Worm (Caenorhabditis elegans): ENCODE data around the gene F28B4.1.

F28B4.1 gene

DNA sequence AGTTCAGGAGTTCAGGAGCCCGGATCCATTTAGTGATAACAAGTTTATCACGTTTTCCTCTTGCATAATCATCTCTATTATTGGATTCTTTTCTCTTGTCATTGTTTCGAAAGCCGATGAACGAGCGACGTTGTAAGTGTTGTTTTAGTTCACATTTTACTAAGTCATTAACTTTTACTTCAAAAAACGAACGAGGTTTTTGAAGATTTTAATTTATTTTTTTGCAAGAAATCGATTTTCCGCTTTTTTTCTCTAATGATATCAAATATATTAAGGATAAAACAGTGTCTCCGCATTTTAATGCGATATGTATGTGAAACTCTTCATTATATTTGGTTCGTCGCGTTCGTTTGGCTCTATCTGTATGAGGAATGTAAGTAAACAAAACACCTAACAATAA is at the start of gene F28B4.1:
F28B4.1 (plus strand) TSS at position 301 of the 400 bp plus-strand sequence.
- TF ChIP-seq pha-4 (tag; optimal IDR thresholded peaks at IDR 0.05) = no peak
- no peak for TF ChIP-seq nhr-76 (tag; optimal IDR thresholded peaks at IDR 0.05)
- TF ChIP-seq mml-1 (tag; optimal IDR thresholded peaks at IDR 0.05) = no peak
- no peak for TF ChIP-seq nhr-237 (tag; optimal IDR thresholded peaks at IDR 0.05)
- TF ChIP-seq ztf-4 (tag; optimal IDR thresholded peaks at IDR 0.05) = no peak
- no peak for TF ChIP-seq nfya-1 (tag; optimal IDR thresholded peaks at IDR 0.05; ENCODE audit: insufficient read depth)
- no peak for TF ChIP-seq egl-27 (tag; optimal IDR thresholded peaks at IDR 0.05)
- TF ChIP-seq fkh-10 (GFP tag; optimal IDR thresholded peaks at IDR 0.05) = no peak
- TF ChIP-seq ceh-16 (tag; optimal IDR thresholded peaks at IDR 0.05) = no peak
- TF ChIP-seq nhr-23 (tag; optimal IDR thresholded peaks at IDR 0.05) = no peak
- no peak for TF ChIP-seq elt-2 (tag; optimal IDR thresholded peaks at IDR 0.05)
- TF ChIP-seq elt-1 (tag; optimal IDR thresholded peaks at IDR 0.05) = no peak
- no peak for TF ChIP-seq ztf-11 (tag; optimal IDR thresholded peaks at IDR 0.05)
- TF ChIP-seq snpc-4 (tag; optimal IDR thresholded peaks at IDR 0.05) = no peak
- TF ChIP-seq ceh-9 (tag; optimal IDR thresholded peaks at IDR 0.05) = no peak
- no peak for TF ChIP-seq elt-3 (tag; optimal IDR thresholded peaks at IDR 0.05)
- no peak for TF ChIP-seq ZK546.5 (tag; optimal IDR thresholded peaks at IDR 0.05)
- no peak for TF ChIP-seq lsy-12 (tag; optimal IDR thresholded peaks at IDR 0.05)
- TF ChIP-seq lin-15B (tag; optimal IDR thresholded peaks at IDR 0.05) = no peak
- TF ChIP-seq ceh-82 (tag; optimal IDR thresholded peaks at IDR 0.05) = no peak

ce11 chrX:3155111-3155843 is 49.6 kb upstream of the F28B4.1 start:
- no peak for TF ChIP-seq nhr-76 (tag; optimal IDR thresholded peaks at IDR 0.05)
- TF ChIP-seq elt-2 (tag; optimal IDR thresholded peaks at IDR 0.05) = peak; percentile 53
- peak; percentile 45 for TF ChIP-seq jun-1 (tag; optimal IDR thresholded peaks at IDR 0.05)
- TF ChIP-seq pqm-1 (tag; optimal IDR thresholded peaks at IDR 0.05) = peak; percentile 23
- TF ChIP-seq nhr-25 (tag; optimal IDR thresholded peaks at IDR 0.05) = peak; percentile 54

DNA sequence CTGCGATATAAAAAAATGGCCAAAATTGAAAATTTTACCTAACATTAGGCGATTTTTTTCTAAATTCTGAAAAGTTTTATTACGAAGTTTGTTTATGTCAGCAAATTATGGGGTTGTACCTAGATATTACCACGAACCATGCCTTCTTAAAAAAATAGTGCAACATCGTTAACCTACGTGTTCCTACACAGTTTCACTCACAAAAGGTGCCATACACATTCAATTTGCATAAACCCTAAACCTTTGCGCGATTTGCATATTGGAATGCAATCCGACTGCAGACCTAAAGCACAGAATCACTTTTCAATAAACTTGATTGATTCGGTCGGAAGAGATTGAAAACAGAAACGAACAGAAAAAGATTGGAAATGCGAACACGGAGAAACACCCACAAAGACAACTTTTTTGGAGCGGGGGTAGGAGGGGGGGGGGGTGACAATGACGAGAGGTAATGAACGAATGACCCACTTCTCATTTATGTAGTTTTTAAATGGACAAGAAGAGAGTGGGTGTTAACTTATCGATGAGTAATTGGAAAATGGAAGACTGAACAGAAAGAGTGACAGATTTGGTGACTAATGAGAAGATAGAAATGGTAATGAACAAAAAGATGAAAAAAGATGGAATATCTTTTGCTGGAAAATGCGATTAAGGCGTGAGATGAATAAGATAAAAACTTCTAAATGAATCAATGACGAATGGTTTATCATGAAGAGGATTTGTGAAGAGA is 48.7 kb upstream of the F28B4.1 start:
- TF ChIP-seq nhr-77 (tag; optimal IDR thresholded peaks at IDR 0.05) (no peak), fos-1 (tag; optimal IDR thresholded peaks at IDR 0.05) (no peak), zag-1 (tag; optimal IDR thresholded peaks at IDR 0.05) (no peak), elt-3 (tag; optimal IDR thresholded peaks at IDR 0.05) (peak in 1 of 3 experiments; percentile 5), ama-1 (optimal IDR thresholded peaks at IDR 0.05) (no peak), fkh-10 (GFP tag; optimal IDR thresholded peaks at IDR 0.05) (no peak), egl-5 (tag; optimal IDR thresholded peaks at IDR 0.05) (peak; percentile 59), skn-1 (tag; optimal IDR thresholded peaks at IDR 0.05) (no peak), sea-2 (GFP tag; optimal IDR thresholded peaks at IDR 0.05) (no peak), pha-4 (tag; optimal IDR thresholded peaks at IDR 0.05) (no peak), ZK546.5 (tag; optimal IDR thresholded peaks at IDR 0.05) (no peak), nhr-67 (tag; optimal IDR thresholded peaks at IDR 0.05) (no peak), nhr-43 (tag; optimal IDR thresholded peaks at IDR 0.05; ENCODE audit: poor library complexity, severe bottlenecking) (no peak), ceh-16 (tag; optimal IDR thresholded peaks at IDR 0.05) (no peak), egl-27 (tag; optimal IDR thresholded peaks at IDR 0.05) (no peak), daf-12 (tag; optimal IDR thresholded peaks at IDR 0.05) (no peak), mml-1 (tag; optimal IDR thresholded peaks at IDR 0.05) (no peak), nhr-28 (tag; optimal IDR thresholded peaks at IDR 0.05) (no peak), hmg-11 (tag; optimal IDR thresholded peaks at IDR 0.05) (no peak), nhr-25 (tag; optimal IDR thresholded peaks at IDR 0.05) (peak; percentile 28), snpc-4 (tag; optimal IDR thresholded peaks at IDR 0.05) (no peak), ceh-28 (tag; optimal IDR thresholded peaks at IDR 0.05) (no peak), lin-15B (tag; optimal IDR thresholded peaks at IDR 0.05) (no peak), ztf-11 (tag; optimal IDR thresholded peaks at IDR 0.05) (no peak), pqm-1 (tag; optimal IDR thresholded peaks at IDR 0.05) (peak; percentile 7), mdl-1 (tag; optimal IDR thresholded peaks at IDR 0.05) (no peak), aly-2 (tag; optimal IDR thresholded peaks at IDR 0.05) (no peak), lsy-12 (tag; optimal IDR thresholded peaks at IDR 0.05) (no peak), ztf-4 (tag; optimal IDR thresholded peaks at IDR 0.05) (no peak), unc-39 (tag; optimal IDR thresholded peaks at IDR 0.05) (no peak), nhr-76 (tag; optimal IDR thresholded peaks at IDR 0.05) (no peak), nhr-237 (tag; optimal IDR thresholded peaks at IDR 0.05) (no peak), tbx-2 (tag; optimal IDR thresholded peaks at IDR 0.05) (no peak), elt-1 (tag; optimal IDR thresholded peaks at IDR 0.05) (peak; percentile 38), nhr-23 (tag; optimal IDR thresholded peaks at IDR 0.05) (peak; percentile 85)

Measured in whole organism, L3 larva.